Worm (Caenorhabditis elegans) whole organism, young adult: Measurements from ENCODE around the gene tbx-39.

Experiments
- C17E4.6 ChIP-seq: fragments of 200-800 bp; sonication (Bioruptor generic); IDR thresholded peaks from 2 replicates; pipeline ENCODE4 v1.3.6; 2022; ENCODE audit warnings: missing genetic modification reagents, missing genetic modification characterization, missing compliant biosample characterization
- ceh-27 ChIP-seq: fragments of 200-800 bp; sonication (Bioruptor generic); optimal IDR thresholded peaks from 2 replicates; lab custom pipeline; 2018; ENCODE audit warnings: mild to moderate bottlenecking, missing genetic modification characterization, moderate library complexity, missing compliant biosample characterization
- ceh-40 ChIP-seq: fragments of 200-800 bp; sonication (Bioruptor generic); IDR thresholded peaks from 2 replicates; pipeline ENCODE4 v1.3.6; 2022; ENCODE audit warnings: missing genetic modification characterization, missing compliant biosample characterization
- tbx-9 ChIP-seq: sonication (generic microtip); optimal IDR thresholded peaks from 2 replicates; lab custom pipeline; 2016; ENCODE audit warnings: borderline replicate concordance, missing genetic modification characterization, inconsistent platforms, missing compliant biosample characterization

DNA sequence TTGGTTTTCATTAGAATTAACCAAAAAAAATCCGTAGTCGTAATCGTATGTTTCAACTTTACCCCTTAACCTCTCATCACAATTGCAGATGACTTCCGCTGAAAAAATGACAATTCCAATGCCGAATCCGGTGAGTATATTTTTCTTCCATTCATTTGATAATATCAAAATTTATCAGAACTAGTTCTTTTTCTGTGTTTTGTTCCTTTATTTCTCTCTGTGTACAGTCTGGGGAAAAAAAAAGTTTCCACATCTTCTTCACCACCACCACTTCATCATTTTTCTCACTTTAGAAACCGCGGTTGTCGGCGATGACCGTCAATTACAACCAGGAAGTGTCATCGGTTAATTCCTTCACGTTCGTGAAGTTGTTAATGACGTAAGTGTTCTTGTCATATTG is 21.5 kb upstream of the tbx-39 start, which contains the start of gene best-21:
- TF ChIP-seq C17E4.6 (GFP tag; lab: Robert Waterston, UW), result no peak
- no peak for TF ChIP-seq tbx-9 (tag; lab: Kevin White, UChicago)
- TF ChIP-seq ceh-40 (GFP tag; lab: Robert Waterston, UW), result no peak
- no peak for TF ChIP-seq ceh-27 (GFP tag; lab: Kevin White, UChicago)
